Worm (Caenorhabditis elegans) whole organism, L1 larva: ENCODE measurements around the gene srh-33.

Experiments
- C34B4.2 ChIP-seq: sonication (generic microtip); optimal IDR thresholded peaks from 2 replicates; lab custom pipeline; 2017; ENCODE audit warnings: mild to moderate bottlenecking, missing genetic modification characterization, missing compliant biosample characterization
- Y116A8C.19 ChIP-seq: sonication (generic microtip); optimal IDR thresholded peaks from 2 replicates; lab custom pipeline; 2016; ENCODE audit warnings: missing compliant biosample characterization, missing genetic modification characterization, borderline replicate concordance
- alr-1 ChIP-seq: fragments of 200-800 bp; sonication (Bioruptor generic); optimal IDR thresholded peaks from 2 replicates; lab custom pipeline; 2018; ENCODE audit warnings: borderline replicate concordance, mild to moderate bottlenecking, missing genetic modification characterization, missing compliant biosample characterization
- blmp-1 ChIP-seq: fragments of 150-350 bp; optimal IDR thresholded peaks from 2 replicates; lab custom pipeline; 2014; ENCODE audit warnings: missing biosample characterization, missing genetic modification characterization
- ceh-63 ChIP-seq: fragments of 200-800 bp; sonication (Bioruptor generic); optimal IDR thresholded peaks from 2 replicates; lab custom pipeline; 2018; ENCODE audit warnings: mild to moderate bottlenecking, missing genetic modification characterization, missing compliant biosample characterization
- ceh-82 ChIP-seq, 3 experiments: fragments of 150-350 bp in 1 of 3; sonication (generic microtip) in 2 of 3; optimal IDR thresholded peaks; 2 replicates each; lab custom pipeline; 2014 to 2017; ENCODE audit warnings: missing biosample characterization in 3 of 3, missing genetic modification characterization in 3 of 3
- ces-1 ChIP-seq: fragments of 150-350 bp; optimal IDR thresholded peaks from 2 replicates; lab custom pipeline; 2014; ENCODE audit warnings: missing biosample characterization, missing genetic modification reagents, missing genetic modification characterization
- dpl-1 ChIP-seq, 3 experiments: fragments of 150-350 bp in 2 of 3; sonication (generic microtip) in 1 of 3; optimal IDR thresholded peaks; 2 replicates each; lab custom pipeline; 2014 to 2017; ENCODE audit warnings: missing biosample characterization in 3 of 3, missing genetic modification characterization in 3 of 3, missing genetic modification reagents in 3 of 3
- dsc-1 ChIP-seq: sonication (generic microtip); optimal IDR thresholded peaks from 2 replicates; lab custom pipeline; 2016; ENCODE audit warnings: mild to moderate bottlenecking, missing genetic modification characterization, missing compliant biosample characterization
- efl-1 ChIP-seq, 4 experiments: fragments of 150-350 bp; optimal IDR thresholded peaks in 3 of 4; peaks in 1 of 4; 1 replicate in 1 of 4; 2 replicates in 3 of 4; lab custom pipeline; 2014; ENCODE audit warnings: missing biosample characterization in 2 of 4, missing genetic modification characterization in 2 of 4, missing genetic modification reagents in 2 of 4
- egl-13 ChIP-seq: sonication (generic microtip); optimal IDR thresholded peaks from 2 replicates; lab custom pipeline; 2016; ENCODE audit warnings: missing genotype, missing genetic modification reagents, missing genetic modification characterization, missing compliant biosample characterization
- fkh-8 ChIP-seq: sonication (generic microtip); optimal IDR thresholded peaks from 2 replicates; lab custom pipeline; 2016; ENCODE audit warnings: mild to moderate bottlenecking, missing genetic modification characterization, missing compliant biosample characterization
- fos-1 ChIP-seq: fragments of 150-350 bp; optimal IDR thresholded peaks from 2 replicates; lab custom pipeline; 2014; ENCODE audit warnings: missing biosample characterization, missing genetic modification characterization
- grh-1 ChIP-seq: fragments of 200-800 bp; sonication (Bioruptor generic); IDR thresholded peaks from 2 replicates; pipeline ENCODE4 v1.3.6; 2022; ENCODE audit warnings: missing genetic modification reagents, missing genetic modification characterization, missing compliant biosample characterization
- hlh-17 ChIP-seq: fragments of 200-800 bp; sonication (Bioruptor generic); optimal IDR thresholded peaks from 2 replicates; lab custom pipeline; 2018; ENCODE audit warnings: missing genetic modification characterization, mild to moderate bottlenecking, missing compliant biosample characterization, moderate library complexity, borderline replicate concordance
- irx-1 ChIP-seq: sonication (generic microtip); optimal IDR thresholded peaks from 2 replicates; lab custom pipeline; 2016; ENCODE audit warnings: missing genetic modification characterization, missing compliant biosample characterization
- jun-1 ChIP-seq: fragments of 150-350 bp; optimal IDR thresholded peaks from 2 replicates; lab custom pipeline; 2014; ENCODE audit warnings: missing biosample characterization, missing genetic modification reagents, missing genetic modification characterization
- lin-14 ChIP-seq: fragments of 200-800 bp; sonication (Bioruptor generic); optimal IDR thresholded peaks from 2 replicates; lab custom pipeline; 2018; ENCODE audit warnings: mild to moderate bottlenecking, missing genetic modification characterization, moderate library complexity, missing compliant biosample characterization
- lin-39 ChIP-seq: fragments of 150-350 bp; optimal IDR thresholded peaks from 2 replicates; lab custom pipeline; 2014; ENCODE audit warnings: missing biosample characterization, missing genetic modification reagents, missing genetic modification characterization
- lir-3 ChIP-seq: sonication (generic microtip); optimal IDR thresholded peaks from 2 replicates; lab custom pipeline; 2016; ENCODE audit warnings: mild to moderate bottlenecking, missing genetic modification characterization, moderate library complexity, missing compliant biosample characterization; ENCODE audit not compliant: poor library complexity
- mab-9 ChIP-seq: fragments of 200-800 bp; sonication (Bioruptor generic); IDR thresholded peaks from 2 replicates; pipeline ENCODE4 v1.3.6; 2022; ENCODE audit warnings: missing genetic modification reagents, missing genetic modification characterization, missing compliant biosample characterization
- mdl-1 ChIP-seq, 2 experiments: fragments of 150-350 bp; optimal IDR thresholded peaks; 2 replicates each; lab custom pipeline; 2014 to 2017; ENCODE audit warnings: missing biosample characterization in 2 of 2, missing genetic modification characterization in 2 of 2, inconsistent platforms in 1 of 2
- mep-1 ChIP-seq: fragments of 150-350 bp; optimal IDR thresholded peaks from 2 replicates; lab custom pipeline; 2014; ENCODE audit warnings: missing biosample characterization, missing genetic modification characterization
- nhr-20 ChIP-seq: sonication (generic microtip); optimal IDR thresholded peaks from 2 replicates; lab custom pipeline; 2016; ENCODE audit warnings: mild to moderate bottlenecking, missing genetic modification characterization, missing compliant biosample characterization
- nhr-47 ChIP-seq: sonication (generic microtip); optimal IDR thresholded peaks from 2 replicates; lab custom pipeline; 2016; ENCODE audit warnings: mild to moderate bottlenecking, missing genetic modification characterization, moderate library complexity, missing compliant biosample characterization
- nhr-77 ChIP-seq: fragments of 150-350 bp; optimal IDR thresholded peaks from 2 replicates; lab custom pipeline; 2014; ENCODE audit warnings: missing biosample characterization, missing genetic modification characterization
- pag-3 ChIP-seq: sonication (generic microtip); optimal IDR thresholded peaks from 2 replicates; lab custom pipeline; 2017; ENCODE audit warnings: missing genetic modification characterization, mild to moderate bottlenecking, missing compliant biosample characterization, antibody characterized with exemption, borderline replicate concordance; ENCODE audit not compliant: insufficient read depth
- pqm-1 ChIP-seq: sonication (generic microtip); optimal IDR thresholded peaks from 3 replicates; lab custom pipeline; 2017; ENCODE audit warnings: missing biosample characterization, missing genetic modification characterization
- rnt-1 ChIP-seq: sonication (generic microtip); optimal IDR thresholded peaks from 2 replicates; lab custom pipeline; 2016; ENCODE audit warnings: mild to moderate bottlenecking, missing genetic modification characterization, moderate library complexity, missing compliant biosample characterization
- snpc-4 ChIP-seq: fragments of 150-350 bp; optimal IDR thresholded peaks from 2 replicates; lab custom pipeline; 2014; ENCODE audit warnings: missing biosample characterization, missing genetic modification characterization
- sup-37 ChIP-seq: fragments of 200-800 bp; sonication (Bioruptor generic); optimal IDR thresholded peaks from 2 replicates; lab custom pipeline; 2018; ENCODE audit warnings: mild to moderate bottlenecking, missing genetic modification characterization, missing compliant biosample characterization
- tbx-2 ChIP-seq: sonication (generic microtip); optimal IDR thresholded peaks from 2 replicates; lab custom pipeline; 2016; ENCODE audit warnings: missing genetic modification characterization, missing compliant biosample characterization
- unc-130 ChIP-seq: fragments of 150-350 bp; optimal IDR thresholded peaks from 2 replicates; lab custom pipeline; 2017; ENCODE audit warnings: missing biosample characterization, missing genetic modification characterization, inconsistent platforms
- unc-86 ChIP-seq: sonication (generic microtip); optimal IDR thresholded peaks from 2 replicates; lab custom pipeline; 2016; ENCODE audit warnings: missing genetic modification characterization, missing compliant biosample characterization
- vab-15 ChIP-seq: sonication (generic microtip); optimal IDR thresholded peaks from 2 replicates; lab custom pipeline; 2017; ENCODE audit warnings: missing genotype, mild to moderate bottlenecking, missing genetic modification characterization, missing compliant biosample characterization
- xbp-1 ChIP-seq: sonication (generic microtip); optimal IDR thresholded peaks from 2 replicates; lab custom pipeline; 2016; ENCODE audit warnings: missing genetic modification characterization, missing compliant biosample characterization
- zag-1 ChIP-seq: fragments of 150-350 bp; optimal IDR thresholded peaks from 2 replicates; lab custom pipeline; 2014; ENCODE audit warnings: missing biosample characterization, missing genetic modification characterization
- zip-4 ChIP-seq: fragments of 200-800 bp; sonication (Bioruptor generic); optimal IDR thresholded peaks from 2 replicates; lab custom pipeline; 2018; ENCODE audit warnings: mild to moderate bottlenecking, missing genetic modification characterization, moderate library complexity, missing compliant biosample characterization
- ztf-11 ChIP-seq, 2 experiments: sonication (generic microtip); optimal IDR thresholded peaks; 2 replicates each; lab custom pipeline; 2016 to 2017; ENCODE audit warnings: missing genetic modification characterization in 2 of 2, missing biosample characterization in 1 of 2, missing compliant biosample characterization in 1 of 2
- ztf-4 ChIP-seq: fragments of 150-350 bp; optimal IDR thresholded peaks from 2 replicates; lab custom pipeline; 2014; ENCODE audit warnings: missing biosample characterization, missing genetic modification characterization

The srh-33 gene

DNA sequence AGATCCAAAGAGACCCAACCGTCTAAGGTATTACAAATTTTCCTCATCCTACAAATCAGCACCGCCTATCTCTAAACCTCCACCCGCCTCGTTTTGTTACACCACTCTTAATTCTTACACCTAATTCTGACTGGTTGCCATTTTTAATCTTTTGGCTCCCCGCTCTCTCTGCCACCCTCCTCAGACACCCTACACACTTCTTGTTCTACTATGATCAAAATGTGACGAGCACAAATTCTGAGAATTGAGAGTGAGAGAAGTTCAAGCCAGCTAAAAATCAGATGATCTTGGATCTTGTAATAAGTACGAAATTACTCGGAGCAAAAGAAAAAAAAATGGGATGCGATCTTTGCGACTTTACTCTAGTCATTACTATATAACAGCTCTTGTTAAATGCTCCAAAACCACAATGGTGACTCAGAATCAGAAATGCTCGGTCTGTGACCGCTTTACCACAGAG lies 38.9 kb downstream of the srh-33 start, which contains the start of gene nhr-252 (continued):
- TF ChIP-seq sup-37 (GFP tag; lab: Kevin White, UChicago) (no peak), nhr-77 (tag; lab: Kevin White, UChicago) (no peak), ceh-63 (GFP tag; lab: Kevin White, UChicago) (no peak), snpc-4 (tag; lab: Kevin White, UChicago) (no peak), mdl-1 (tag; optimal IDR thresholded peaks at IDR 0.05; lab: Kevin White, UChicago) (no peak), Y116A8C.19 (tag; lab: Kevin White, UChicago) (no peak), mep-1 (tag; lab: Kevin White, UChicago) (no peak), unc-86 (tag; lab: Kevin White, UChicago) (no peak), egl-13 (no peak), lir-3 (no peak), jun-1 (tag; lab: Kevin White, UChicago) (no peak), fkh-8 (tag; lab: Kevin White, UChicago) (peak; percentile 90)

DNA sequence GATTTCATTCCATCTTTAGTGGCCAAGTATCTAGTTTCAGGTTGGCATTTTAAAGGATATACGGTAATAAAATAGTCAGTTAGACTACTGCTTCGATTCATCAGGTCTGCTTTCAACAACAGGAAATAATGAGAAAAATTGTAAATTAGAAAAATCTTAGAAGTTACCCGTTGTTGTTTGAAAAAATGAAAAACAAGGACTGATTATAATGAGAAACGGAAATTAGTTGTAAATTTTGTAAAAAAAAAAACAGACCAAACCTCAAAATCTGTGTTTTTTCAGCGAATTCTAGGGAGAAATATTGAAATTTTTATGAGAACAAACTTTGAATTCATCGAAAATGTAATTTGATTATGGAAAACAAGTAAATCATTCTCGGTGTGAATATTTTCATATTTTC lies 40.1 kb downstream of the srh-33 start, which contains the start of gene srh-62:
TSS of gene srh-62 (minus strand) at position 101 of the 400 bp plus-strand sequence.
- TF ChIP-seq egl-13: no peak
- TF ChIP-seq ztf-11 (tag; optimal IDR thresholded peaks at IDR 0.05; lab: Kevin White, UChicago): no peak
- no peak for TF ChIP-seq tbx-2 (tag; lab: Kevin White, UChicago)
- TF ChIP-seq rnt-1 (tag; lab: Kevin White, UChicago): no peak
- no peak for TF ChIP-seq efl-1 (optimal IDR thresholded peaks at IDR 0.05; lab: Kevin White, UChicago)
- TF ChIP-seq efl-1 (GFP tag; optimal IDR thresholded peaks at IDR 0.05 in 1 of 2; lab: Kevin White, UChicago): no peak
- no peak for TF ChIP-seq lin-14 (GFP tag; lab: Kevin White, UChicago)
- no peak for TF ChIP-seq pqm-1 (tag; lab: Kevin White, UChicago)
- TF ChIP-seq zag-1 (tag; lab: Kevin White, UChicago): no peak
- no peak for TF ChIP-seq lin-39
- TF ChIP-seq hlh-17 (GFP tag; lab: Kevin White, UChicago): no peak
- no peak for TF ChIP-seq dpl-1 (GFP tag; optimal IDR thresholded peaks at IDR 0.05; lab: Kevin White, UChicago)

DNA sequence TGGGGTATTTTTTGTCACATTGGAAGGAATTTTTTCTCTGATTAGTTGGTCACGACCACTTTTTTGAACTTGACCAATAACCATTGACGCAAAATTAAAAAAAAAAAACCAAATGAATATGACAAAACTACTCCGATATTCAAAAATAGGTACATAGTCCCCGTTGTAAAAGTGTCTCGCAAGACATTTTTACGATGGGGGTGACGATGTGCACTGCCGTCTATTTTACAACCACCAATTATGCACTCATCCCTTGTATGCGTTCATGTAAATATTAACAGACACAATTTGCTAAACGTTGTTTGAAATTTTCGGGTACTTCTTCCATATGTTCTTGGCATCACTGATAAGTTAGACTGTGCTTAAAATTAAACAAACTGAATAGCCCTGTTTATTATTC lies 43.4 kb downstream of the srh-33 start, which contains the start of gene scl-27:
TSS of gene scl-27 (plus strand) at position 301 of the 400 bp plus-strand sequence.
- TF ChIP-seq fos-1 (tag; lab: Kevin White, UChicago) (no peak), zip-4 (no peak), egl-13 (no peak), ztf-4 (tag; lab: Kevin White, UChicago) (no peak), vab-15 (no peak), ces-1 (GFP tag; lab: Kevin White, UChicago) (no peak), blmp-1 (no peak), xbp-1 (tag; lab: Kevin White, UChicago) (no peak), C34B4.2 (no peak), Y116A8C.19 (tag; lab: Kevin White, UChicago) (no peak), unc-130 (tag; lab: Kevin White, UChicago) (no peak), alr-1 (tag; lab: Kevin White, UChicago) (no peak), irx-1 (tag; lab: Kevin White, UChicago) (no peak), lir-3 (no peak), grh-1 (no peak), mab-9 (GFP tag; lab: Robert Waterston, UW) (no peak), pag-3 (tag; lab: Kevin White, UChicago) (no peak)

DNA sequence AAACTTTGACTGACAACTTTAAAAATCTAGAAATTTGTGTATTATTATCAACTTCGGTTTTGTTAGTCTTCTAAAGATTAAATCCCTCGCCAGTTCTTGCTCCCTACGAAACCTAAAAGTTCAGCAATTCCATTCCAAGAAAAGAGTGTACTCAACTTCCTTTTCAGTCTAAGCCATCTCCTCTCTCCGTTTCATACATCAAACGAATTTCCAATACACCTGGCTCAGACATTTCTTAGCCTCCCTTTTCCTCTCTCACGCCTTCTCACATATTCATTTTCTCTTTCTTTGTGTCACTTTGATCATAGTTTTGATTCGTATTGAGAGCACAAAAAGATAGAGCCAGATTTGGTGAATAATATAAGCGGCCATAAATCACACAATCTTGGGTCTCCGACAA lies 46.8 kb downstream of the srh-33 start, which contains the start of gene nhr-253:
TSS of gene nhr-253 (plus strand) at position 285 of the 400 bp plus-strand sequence.
- TF ChIP-seq nhr-20 (tag; lab: Kevin White, UChicago): peak; percentile 33
- TF ChIP-seq alr-1 (tag; lab: Kevin White, UChicago): no peak
- peak; percentile 82 for TF ChIP-seq fkh-8 (tag; lab: Kevin White, UChicago)
- peak; percentile 70 for TF ChIP-seq nhr-47 (tag; lab: Kevin White, UChicago)
- TF ChIP-seq dsc-1: peak; percentile 36
- no peak for TF ChIP-seq egl-13
- TF ChIP-seq Y116A8C.19 (tag; lab: Kevin White, UChicago): no peak
- no peak for TF ChIP-seq ceh-82 (tag; optimal IDR thresholded peaks at IDR 0.05; lab: Kevin White, UChicago)
